Fruit fly (Drosophila melanogaster) whole organism, wandering third instar larva: Measurements from ENCODE around the gene CG34398.

Experiments
- Abd-B ChIP-seq: fragments of >200 bp; optimal IDR thresholded peaks from 2 replicates; lab custom pipeline; 2017; ENCODE audit warnings: missing biosample characterization, missing genetic modification characterization
- CG32264 ChIP-seq: fragments of 200-800 bp; sonication (Bioruptor generic); optimal IDR thresholded peaks from 2 replicates; lab custom pipeline; 2016; ENCODE audit warnings: missing biosample characterization, missing genetic modification characterization
- CG9705 ChIP-seq: fragments of 200-800 bp; sonication (Bioruptor generic); optimal IDR thresholded peaks from 2 replicates; lab custom pipeline; 2018; ENCODE audit warnings: missing biosample characterization, mild to moderate bottlenecking, missing genetic modification characterization
- CrebA ChIP-seq: fragments of 200-800 bp; sonication (Bioruptor generic); optimal IDR thresholded peaks from 2 replicates; lab custom pipeline; 2016; ENCODE audit warnings: missing biosample characterization, mild to moderate bottlenecking, missing genetic modification characterization, borderline replicate concordance
- Dfd ChIP-seq: fragments of >200 bp; optimal IDR thresholded peaks from 2 replicates; lab custom pipeline; 2017; ENCODE audit warnings: missing biosample characterization, missing genetic modification characterization
- Dif ChIP-seq: fragments of 200-275, 200-300 bp; sonication (Bioruptor generic); optimal IDR thresholded peaks from 2 replicates; lab custom pipeline; 2018; ENCODE audit warnings: missing biosample characterization, missing genetic modification characterization; ENCODE audit not compliant: partially characterized antibody
- GATAd ChIP-seq: sonication (Bioruptor generic); optimal IDR thresholded peaks from 2 replicates; lab custom pipeline; 2016; ENCODE audit warnings: missing biosample characterization, missing genetic modification characterization
- HLH106 ChIP-seq: fragments of 200-800 bp; optimal IDR thresholded peaks from 3 replicates; lab custom pipeline; 2019; ENCODE audit warnings: missing biosample characterization, mild to moderate bottlenecking, missing genetic modification characterization, moderate library complexity
- Hnf4 ChIP-seq: fragments of 200-800 bp; sonication (Bioruptor generic); optimal IDR thresholded peaks from 2 replicates; lab custom pipeline; 2016; ENCODE audit warnings: missing biosample characterization, mild to moderate bottlenecking, missing genetic modification characterization
- Hr78 ChIP-seq: fragments of >200 bp; optimal IDR thresholded peaks from 2 replicates; lab custom pipeline; 2017; ENCODE audit warnings: missing biosample characterization, missing genetic modification characterization
- Hr83 ChIP-seq: fragments of 200-300 bp; sonication (Bioruptor generic); optimal IDR thresholded peaks from 2 replicates; lab custom pipeline; 2016; ENCODE audit warnings: missing biosample characterization, mild to moderate bottlenecking, missing genetic modification characterization, moderate library complexity; ENCODE audit not compliant: poor library complexity, severe bottlenecking
- Jra ChIP-seq: sonication (Bioruptor generic); optimal IDR thresholded peaks from 2 replicates; lab custom pipeline; 2016; ENCODE audit warnings: missing biosample characterization, missing genetic modification characterization
- Mio ChIP-seq: sonication (Bioruptor generic); optimal IDR thresholded peaks from 2 replicates; lab custom pipeline; 2016; ENCODE audit warnings: missing biosample characterization, missing genetic modification characterization
- Myc ChIP-seq: fragments of >200 bp; optimal IDR thresholded peaks from 2 replicates; lab custom pipeline; 2017
- N ChIP-seq: fragments of >200 bp; optimal IDR thresholded peaks from 2 replicates; lab custom pipeline; 2018; ENCODE audit warnings: missing biosample characterization, missing external identifiers, missing genetic modification characterization
- OdsH ChIP-seq: fragments of 200-800 bp; sonication (Bioruptor generic); optimal IDR thresholded peaks from 2 replicates; lab custom pipeline; 2016; ENCODE audit warnings: missing biosample characterization, mild to moderate bottlenecking, missing genetic modification characterization
- Rel ChIP-seq, 2 experiments: fragments of 200-800 bp; sonication (Bioruptor generic) in 1 of 2; optimal IDR thresholded peaks; 2 replicates in 1 of 2; 3 replicates in 1 of 2; lab custom pipeline; 2016 to 2019; ENCODE audit warnings: mild to moderate bottlenecking in 2 of 2, missing biosample characterization in 2 of 2, missing genetic modification characterization in 2 of 2, moderate library complexity in 1 of 2
- Sp1 ChIP-seq: fragments of 200-800 bp; sonication (Bioruptor generic); optimal IDR thresholded peaks from 3 replicates; lab custom pipeline; 2019; ENCODE audit warnings: missing biosample characterization, mild to moderate bottlenecking, missing genetic modification characterization, moderate library complexity
- Vsx2 ChIP-seq: fragments of 200-300, 225-300 bp; sonication (Bioruptor generic); optimal IDR thresholded peaks from 2 replicates; lab custom pipeline; 2018; ENCODE audit warnings: missing biosample characterization, missing genetic modification characterization; ENCODE audit not compliant: partially characterized antibody
- br ChIP-seq: fragments of 200-800 bp; sonication (Bioruptor generic); optimal IDR thresholded peaks from 2 replicates; lab custom pipeline; 2016; ENCODE audit warnings: missing biosample characterization, missing genetic modification characterization
- brk ChIP-seq: fragments of 200-800 bp; sonication (Bioruptor generic); optimal IDR thresholded peaks from 2 replicates; lab custom pipeline; 2016; ENCODE audit warnings: missing biosample characterization, mild to moderate bottlenecking, missing genetic modification characterization
- dl ChIP-seq, 2 experiments: fragments of 175-275, 200-275 bp in 1 of 2; fragments of 200-275 bp in 1 of 2; sonication (Bioruptor generic); optimal IDR thresholded peaks; lab custom pipeline; 2018; ENCODE audit warnings: mild to moderate bottlenecking in 2 of 2, missing biosample characterization in 2 of 2, missing genetic modification characterization in 2 of 2, moderate library complexity in 2 of 2; ENCODE audit not compliant: partially characterized antibody in 2 of 2, insufficient read depth in 1 of 2
- dmrt93B ChIP-seq: fragments of 200-800 bp; sonication (Bioruptor generic); optimal IDR thresholded peaks from 2 replicates; lab custom pipeline; 2018; ENCODE audit warnings: missing biosample characterization, mild to moderate bottlenecking, missing genetic modification characterization
- dsf ChIP-seq: sonication (Bioruptor generic); optimal IDR thresholded peaks from 2 replicates; lab custom pipeline; 2016; ENCODE audit warnings: missing biosample characterization, missing genetic modification characterization, borderline replicate concordance
- ey ChIP-seq: fragments of 200-800 bp; sonication (Bioruptor generic); optimal IDR thresholded peaks from 2 replicates; lab custom pipeline; 2016; ENCODE audit warnings: missing biosample characterization, missing genetic modification characterization
- foxo ChIP-seq, 2 experiments: fragments of 200-800 bp; sonication (Bioruptor generic); optimal IDR thresholded peaks; 2 replicates in 1 of 2; 3 replicates in 1 of 2; lab custom pipeline; 2016 to 2017; ENCODE audit warnings: missing biosample characterization in 2 of 2, missing genetic modification characterization in 2 of 2
- fru ChIP-seq: fragments of 200-800 bp; sonication (Bioruptor generic); optimal IDR thresholded peaks from 3 replicates; lab custom pipeline; 2016; ENCODE audit warnings: missing biosample characterization, mild to moderate bottlenecking, missing genetic modification characterization
- h ChIP-seq: fragments of 200-800 bp; sonication (Bioruptor generic); optimal IDR thresholded peaks from 3 replicates; lab custom pipeline; 2016; ENCODE audit warnings: missing biosample characterization, mild to moderate bottlenecking, missing genetic modification characterization
- jim ChIP-seq: fragments of 175-275, 200-325 bp; sonication (Bioruptor generic); optimal IDR thresholded peaks from 2 replicates; lab custom pipeline; 2016; ENCODE audit warnings: missing biosample characterization, mild to moderate bottlenecking, missing genetic modification characterization
- lola ChIP-seq: fragments of >200 bp; optimal IDR thresholded peaks from 2 replicates; lab custom pipeline; 2017; ENCODE audit warnings: missing biosample characterization, missing genetic modification characterization
- pan ChIP-seq: fragments of >200 bp; optimal IDR thresholded peaks from 2 replicates; lab custom pipeline; 2017
- psq ChIP-seq: fragments of 200-800 bp; sonication (Bioruptor generic); optimal IDR thresholded peaks from 3 replicates; lab custom pipeline; 2017; ENCODE audit warnings: missing biosample characterization, mild to moderate bottlenecking, missing genetic modification characterization, moderate library complexity
- rgr ChIP-seq: fragments of 200-800 bp; sonication (Bioruptor generic); optimal IDR thresholded peaks from 3 replicates; lab custom pipeline; 2016; ENCODE audit warnings: missing biosample characterization, mild to moderate bottlenecking, missing genetic modification characterization
- sage ChIP-seq: fragments of 200-800 bp; sonication (Bioruptor generic); optimal IDR thresholded peaks from 2 replicates; lab custom pipeline; 2016; ENCODE audit warnings: missing biosample characterization, mild to moderate bottlenecking, missing genetic modification characterization
- sv ChIP-seq: fragments of 200-800 bp; sonication (Bioruptor generic); optimal IDR thresholded peaks from 3 replicates; lab custom pipeline; 2016; ENCODE audit warnings: missing biosample characterization, missing genetic modification characterization
- tai ChIP-seq: sonication (Bioruptor generic); optimal IDR thresholded peaks from 2 replicates; lab custom pipeline; 2016; ENCODE audit warnings: missing biosample characterization, missing genetic modification characterization
- usp ChIP-seq: fragments of >200 bp; optimal IDR thresholded peaks from 2 replicates; lab custom pipeline; 2017; ENCODE audit warnings: missing biosample characterization, missing genetic modification characterization
- woc ChIP-seq: sonication (Bioruptor generic); optimal IDR thresholded peaks from 2 replicates; lab custom pipeline; 2016; ENCODE audit warnings: missing biosample characterization, mild to moderate bottlenecking, missing genetic modification characterization

The CG34398 gene

DNA sequence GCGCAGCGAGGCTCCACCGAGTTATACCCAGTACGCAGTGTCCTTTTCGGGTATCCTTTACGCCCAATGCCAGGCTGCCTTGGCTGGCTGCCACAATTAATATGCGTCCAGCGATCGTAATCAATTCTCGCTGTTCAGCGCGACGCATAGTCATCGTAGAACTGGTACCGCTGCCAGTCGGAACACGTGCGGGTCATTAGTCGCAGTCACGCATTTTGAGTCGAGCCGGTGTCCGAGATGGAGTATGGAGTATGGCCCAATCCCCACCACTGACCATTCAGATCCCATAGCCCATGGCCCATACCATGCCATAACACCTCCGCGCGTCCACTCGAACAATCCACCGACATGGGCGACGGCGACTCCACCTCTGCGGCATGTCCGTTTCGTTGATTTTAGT, 40.8 kb upstream of the CG34398 start:
- TF ChIP-seq Rel (GFP tag; optimal IDR thresholded peaks at IDR 0.05; lab: Kevin White, UChicago) (no peak), Rel (tag; optimal IDR thresholded peaks at IDR 0.05; lab: Kevin White, UChicago) (no peak), OdsH (no peak), brk (GFP tag; lab: Kevin White, UChicago) (no peak), br (no peak), N (no peak), Vsx2 (no peak), Dfd (no peak), CrebA (GFP tag; lab: Kevin White, UChicago) (no peak), tai (no peak), woc (no peak), Myc (lab: Kevin White, UChicago) (no peak), Abd-B (GFP tag; lab: Kevin White, UChicago) (no peak), rgr (GFP tag; lab: Kevin White, UChicago) (no peak), psq (no peak), sage (GFP tag; lab: Kevin White, UChicago) (no peak), jim (GFP tag; lab: Kevin White, UChicago) (no peak), Jra (GFP tag; lab: Kevin White, UChicago) (no peak), Mio (GFP tag; lab: Kevin White, UChicago) (no peak), CG9705 (no peak)
- TF ChIP-seq, all 38 proteins: peak for 0

DNA sequence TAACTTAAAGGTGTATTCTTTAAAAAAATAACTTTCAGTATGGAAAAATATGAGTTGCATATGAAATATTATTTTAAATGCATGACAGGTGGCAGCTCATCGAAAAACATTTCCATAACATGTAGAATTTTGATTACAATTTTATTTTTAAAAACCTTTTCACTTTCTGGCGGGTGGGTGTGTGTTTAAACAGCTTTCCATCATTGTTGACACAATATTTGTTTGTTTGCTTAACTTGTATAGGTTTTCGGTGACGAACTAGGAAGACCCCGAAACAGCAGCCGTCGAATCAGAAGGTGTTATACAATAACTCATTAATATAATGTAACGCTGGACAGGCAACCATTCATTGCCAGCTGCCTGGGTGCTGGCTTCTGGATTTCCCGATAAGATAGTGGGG, 38.7 kb upstream of the CG34398 start:
- peak; percentile 91 for TF ChIP-seq rgr (GFP tag; lab: Kevin White, UChicago)
- peak; percentile 84 for TF ChIP-seq Hnf4 (GFP tag; lab: Kevin White, UChicago)
- peak; percentile 48 for TF ChIP-seq dmrt93B (GFP tag; lab: Kevin White, UChicago)
- peak; percentile 85 for TF ChIP-seq h (GFP tag; lab: Kevin White, UChicago)
- TF ChIP-seq Hr83 (GFP tag; lab: Kevin White, UChicago): peak; percentile 98
- TF ChIP-seq Myc (lab: Kevin White, UChicago): no peak
- peak; percentile 57 for TF ChIP-seq Sp1 (GFP tag; lab: Kevin White, UChicago)
- TF ChIP-seq GATAd: peak; percentile 38
- no peak for TF ChIP-seq Dif (GFP tag; lab: Kevin White, UChicago)
- TF ChIP-seq foxo (GFP tag; optimal IDR thresholded peaks at IDR 0.05; lab: Kevin White, UChicago): peak in 1 of 2 experiments; percentile 77
- no peak for TF ChIP-seq sv (GFP tag; lab: Kevin White, UChicago)
- TF ChIP-seq Rel (GFP tag; optimal IDR thresholded peaks at IDR 0.05; lab: Kevin White, UChicago): no peak
- TF ChIP-seq Rel (tag; optimal IDR thresholded peaks at IDR 0.05; lab: Kevin White, UChicago): no peak
- TF ChIP-seq CrebA (GFP tag; lab: Kevin White, UChicago): no peak
- TF ChIP-seq psq: peak; percentile 56
- no peak for TF ChIP-seq N
- no peak for TF ChIP-seq usp (GFP tag; lab: Kevin White, UChicago)
- peak; percentile 75 for TF ChIP-seq fru (GFP tag; lab: Kevin White, UChicago)
- peak; percentile 38 for TF ChIP-seq HLH106 (tag; lab: Kevin White, UChicago)
- no peak for TF ChIP-seq dl (GFP tag; optimal IDR thresholded peaks at IDR 0.05; lab: Kevin White, UChicago; ENCODE audit: insufficient read depth in 1 of 2, partially characterized antibody in 2 of 2)
- TF ChIP-seq Mio (GFP tag; lab: Kevin White, UChicago): peak; percentile 34
- no peak for TF ChIP-seq lola (GFP tag; lab: Kevin White, UChicago)
- TF ChIP-seq CG9705: peak; percentile 48
- peak; percentile 14 for TF ChIP-seq dsf (GFP tag; lab: Kevin White, UChicago)
- TF ChIP-seq tai: peak; percentile 84
- no peak for TF ChIP-seq Dfd
- peak; percentile 61 for TF ChIP-seq CG32264 (GFP tag; lab: Kevin White, UChicago)
- TF ChIP-seq pan (lab: Kevin White, UChicago): no peak
- TF ChIP-seq OdsH: peak; percentile 81
- no peak for TF ChIP-seq woc
- peak; percentile 75 for TF ChIP-seq br
- TF ChIP-seq Vsx2: no peak
- peak; percentile 65 for TF ChIP-seq jim (GFP tag; lab: Kevin White, UChicago)
- peak; percentile 21 for TF ChIP-seq sage (GFP tag; lab: Kevin White, UChicago)
- no peak for TF ChIP-seq Hr78
- TF ChIP-seq Jra (GFP tag; lab: Kevin White, UChicago): peak; percentile 66
- TF ChIP-seq ey: peak; percentile 47
- peak; percentile 70 for TF ChIP-seq brk (GFP tag; lab: Kevin White, UChicago)
- TF ChIP-seq Abd-B (GFP tag; lab: Kevin White, UChicago): no peak
